Fruit fly (Drosophila melanogaster) whole organism, adult: ENCODE measurements around the gene CG15012.

Experiments used
- CG11617 ChIP-seq: fragments of 200-800 bp; sonication (Bioruptor generic); optimal IDR thresholded peaks from 2 replicates; lab custom pipeline; 2017; ENCODE audit warnings: mild to moderate bottlenecking, missing biosample characterization, missing genetic modification reagents, missing genetic modification characterization
- CG12768 ChIP-seq: fragments of 200-800 bp; sonication (Bioruptor generic); optimal IDR thresholded peaks from 2 replicates; lab custom pipeline; 2017; ENCODE audit warnings: missing biosample characterization, missing genetic modification characterization, mild to moderate bottlenecking, moderate library complexity, missing genetic modification reagents
- CG14711 ChIP-seq: fragments of 200-800 bp; sonication (Bioruptor generic); optimal IDR thresholded peaks from 2 replicates; lab custom pipeline; 2018; ENCODE audit warnings: missing biosample characterization, mild to moderate bottlenecking, missing genetic modification characterization, moderate library complexity
- CG1620 ChIP-seq: fragments of 200-800 bp; sonication (Bioruptor generic); optimal IDR thresholded peaks from 2 replicates; lab custom pipeline; 2016; ENCODE audit warnings: missing biosample characterization, missing genetic modification characterization
- CG33017 ChIP-seq: fragments of 200-800 bp; sonication (Bioruptor generic); optimal IDR thresholded peaks from 2 replicates; lab custom pipeline; 2018; ENCODE audit warnings: missing biosample characterization, mild to moderate bottlenecking, missing genetic modification characterization, moderate library complexity
- CG5204 ChIP-seq: fragments of 200-800 bp; sonication (Bioruptor generic); optimal IDR thresholded peaks from 2 replicates; lab custom pipeline; 2016; ENCODE audit warnings: missing biosample characterization, missing genetic modification characterization
- CG7045 ChIP-seq: fragments of 200-800 bp; sonication (Bioruptor generic); optimal IDR thresholded peaks from 2 replicates; lab custom pipeline; 2017; ENCODE audit warnings: missing biosample characterization, mild to moderate bottlenecking, missing genetic modification characterization
- CG7101 ChIP-seq: fragments of 200-800 bp; sonication (Bioruptor generic); optimal IDR thresholded peaks from 2 replicates; lab custom pipeline; 2018; ENCODE audit warnings: missing biosample characterization, mild to moderate bottlenecking, missing genetic modification characterization, moderate library complexity
- Clk ChIP-seq: fragments of 200-800 bp; sonication (Bioruptor generic); optimal IDR thresholded peaks from 2 replicates; lab custom pipeline; 2017; ENCODE audit warnings: missing biosample characterization, missing genetic modification characterization
- Crg-1 ChIP-seq: fragments of 200-800 bp; sonication (Bioruptor generic); optimal IDR thresholded peaks from 2 replicates; lab custom pipeline; 2016; ENCODE audit warnings: missing biosample characterization, missing genetic modification characterization
- Hr96 ChIP-seq: fragments of 200-800 bp; sonication (Bioruptor generic); optimal IDR thresholded peaks from 2 replicates; lab custom pipeline; 2016; ENCODE audit warnings: missing biosample characterization, missing genetic modification characterization
- Mnt ChIP-seq: fragments of 200-800 bp; sonication (Bioruptor generic); optimal IDR thresholded peaks from 2 replicates; lab custom pipeline; 2016; ENCODE audit warnings: missing biosample characterization, mild to moderate bottlenecking, missing genetic modification characterization
- bab1 ChIP-seq: fragments of 200-800 bp; sonication (Bioruptor generic); optimal IDR thresholded peaks from 3 replicates; lab custom pipeline; 2019; ENCODE audit warnings: missing biosample characterization, mild to moderate bottlenecking, missing genetic modification characterization, moderate library complexity
- cic ChIP-seq: fragments of 200-800 bp; sonication (Bioruptor generic); optimal IDR thresholded peaks from 2 replicates; lab custom pipeline; 2017; ENCODE audit warnings: missing biosample characterization, mild to moderate bottlenecking, missing genetic modification characterization, moderate library complexity
- cnc ChIP-seq, 2 experiments: fragments of >200 bp; optimal IDR thresholded peaks; 2 replicates each; lab custom pipeline; 2017
- kay ChIP-seq: fragments of 200-800 bp; sonication (Bioruptor generic); peaks from one replicate; lab custom pipeline; 2016; ENCODE audit warnings: missing biosample characterization, missing genetic modification characterization, borderline replicate concordance
- ovo ChIP-seq: fragments of 200-800 bp; sonication (Bioruptor generic); optimal IDR thresholded peaks from 2 replicates; lab custom pipeline; 2016; ENCODE audit warnings: missing biosample characterization, missing genetic modification characterization
- pad ChIP-seq: fragments of 200-800 bp; sonication (Bioruptor generic); optimal IDR thresholded peaks from 3 replicates; lab custom pipeline; 2017; ENCODE audit warnings: missing biosample characterization, missing genetic modification characterization, mild to moderate bottlenecking, moderate library complexity, missing genetic modification reagents
- tj ChIP-seq: fragments of 200-800 bp; sonication (Bioruptor generic); optimal IDR thresholded peaks from 3 replicates; lab custom pipeline; 2017; ENCODE audit warnings: missing biosample characterization, mild to moderate bottlenecking, missing genetic modification characterization, moderate library complexity
- toe ChIP-seq: fragments of 200-800 bp; sonication (Bioruptor generic); optimal IDR thresholded peaks from 2 replicates; lab custom pipeline; 2016; ENCODE audit warnings: missing biosample characterization, missing genetic modification characterization

CG15012 gene

dm6 chr3L:4292120-4292697 lies at the start of gene CG15012, which contains the start of gene Fdx2:
Gene CG15012 (minus strand): TSS chr3L:4292246.
Gene Fdx2 (plus strand): TSS chr3L:4292482.
- TF ChIP-seq cic (GFP tag; lab: Kevin White, UChicago) (no peak), pad (GFP tag; lab: Kevin White, UChicago) (peak; percentile 4), Clk (GFP tag; lab: Kevin White, UChicago) (no peak), CG11617 (GFP tag; lab: Kevin White, UChicago) (no peak), Hr96 (GFP tag; lab: Kevin White, UChicago) (no peak), tj (GFP tag; lab: Kevin White, UChicago) (peak; percentile 17), CG5204 (GFP tag; lab: Kevin White, UChicago) (no peak), toe (no peak), CG14711 (tag; lab: Kevin White, UChicago) (peak; percentile 100), Mnt (peak; percentile 73), CG33017 (tag; lab: Kevin White, UChicago) (no peak), cnc (optimal IDR thresholded peaks at IDR 0.05; lab: Kevin White, UChicago) (no peak), Crg-1 (GFP tag; lab: Kevin White, UChicago) (no peak), ovo (GFP tag; lab: Kevin White, UChicago) (no peak), kay (GFP tag; lab: Kevin White, UChicago) (no peak), bab1 (GFP tag; lab: Kevin White, UChicago) (peak; percentile 12), CG7045 (GFP tag; lab: Kevin White, UChicago) (no peak), CG12768 (GFP tag; lab: Kevin White, UChicago) (no peak), CG1620 (peak; percentile 24), CG7101 (tag; lab: Kevin White, UChicago) (peak; percentile 8)

DNA sequence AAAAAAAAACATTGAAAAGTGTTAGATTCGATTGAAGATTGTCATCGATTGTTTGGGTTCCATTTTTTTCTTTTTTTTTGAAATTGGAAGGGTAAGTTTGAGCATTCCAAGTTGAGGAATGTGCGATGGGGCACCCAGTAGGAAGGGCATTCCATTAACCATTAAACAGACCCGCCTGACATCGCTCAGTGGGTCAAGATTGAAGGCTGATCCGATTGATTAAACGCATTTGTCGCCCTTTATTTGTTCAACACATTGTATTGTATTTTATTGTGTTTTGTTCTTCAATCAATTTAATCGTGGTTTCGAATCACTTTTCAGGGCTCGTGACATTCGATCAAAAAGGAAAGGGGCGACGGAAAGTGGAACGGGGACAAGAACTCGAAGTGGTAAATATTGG lies 49.0 kb upstream of the CG15012 start:
- peak; percentile 11 for TF ChIP-seq kay (GFP tag; lab: Kevin White, UChicago)
- no peak for TF ChIP-seq Clk (GFP tag; lab: Kevin White, UChicago)
- no peak for TF ChIP-seq cnc (optimal IDR thresholded peaks at IDR 0.05; lab: Kevin White, UChicago)
- TF ChIP-seq bab1 (GFP tag; lab: Kevin White, UChicago) = no peak

dm6 chr3L:4340227-4340626 lies 48.2 kb upstream of the CG15012 start:
- TF ChIP-seq Crg-1 (GFP tag; lab: Kevin White, UChicago) (no peak), Mnt (no peak), CG1620 (no peak), CG5204 (GFP tag; lab: Kevin White, UChicago) (no peak), CG11617 (GFP tag; lab: Kevin White, UChicago) (no peak), Hr96 (GFP tag; lab: Kevin White, UChicago) (no peak), toe (no peak), CG7045 (GFP tag; lab: Kevin White, UChicago) (no peak), Clk (GFP tag; lab: Kevin White, UChicago) (no peak), ovo (GFP tag; lab: Kevin White, UChicago) (no peak), bab1 (GFP tag; lab: Kevin White, UChicago) (no peak), CG14711 (tag; lab: Kevin White, UChicago) (no peak), CG7101 (tag; lab: Kevin White, UChicago) (no peak), CG33017 (tag; lab: Kevin White, UChicago) (no peak)

- TF ChIP-seq CG14711 (tag; lab: Kevin White, UChicago) = no peak
- TF ChIP-seq CG5204 (GFP tag; lab: Kevin White, UChicago) = no peak
- TF ChIP-seq CG33017 (tag; lab: Kevin White, UChicago) = no peak
- TF ChIP-seq CG7101 (tag; lab: Kevin White, UChicago) = no peak
- no peak for TF ChIP-seq bab1 (GFP tag; lab: Kevin White, UChicago)
- no peak for TF ChIP-seq Crg-1 (GFP tag; lab: Kevin White, UChicago)
- TF ChIP-seq ovo (GFP tag; lab: Kevin White, UChicago) = no peak
- no peak for TF ChIP-seq Hr96 (GFP tag; lab: Kevin White, UChicago)
- TF ChIP-seq pad (GFP tag; lab: Kevin White, UChicago) = no peak
- no peak for TF ChIP-seq CG12768 (GFP tag; lab: Kevin White, UChicago)
- no peak for TF ChIP-seq CG7045 (GFP tag; lab: Kevin White, UChicago)
- no peak for TF ChIP-seq cnc (optimal IDR thresholded peaks at IDR 0.05; lab: Kevin White, UChicago)
- no peak for TF ChIP-seq Clk (GFP tag; lab: Kevin White, UChicago)
- TF ChIP-seq CG1620 = no peak
- no peak for TF ChIP-seq kay (GFP tag; lab: Kevin White, UChicago)
- TF ChIP-seq cic (GFP tag; lab: Kevin White, UChicago) = no peak
Measured at dm6 chr3L:4339525-4339924, 47.5 kb upstream of the CG15012 start.

DNA sequence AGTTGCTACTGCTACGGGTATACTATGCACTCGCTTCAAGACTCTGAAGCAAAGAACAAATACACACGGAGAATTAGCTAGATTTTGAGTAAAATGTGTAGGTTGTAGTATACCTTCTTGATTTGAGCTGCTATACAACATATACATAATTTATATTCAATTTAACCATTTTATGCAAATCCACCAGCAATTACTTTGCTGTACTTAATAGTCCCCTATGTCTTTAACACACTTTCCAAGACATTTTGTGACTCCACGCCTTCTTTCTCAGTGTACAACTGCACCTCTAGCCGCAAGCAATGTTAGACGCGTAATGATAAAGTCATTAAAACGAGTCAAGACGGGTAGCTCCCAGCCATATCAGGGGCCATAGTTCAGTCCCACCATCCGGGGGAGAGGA lies 44.5 kb upstream of the CG15012 start:
- no peak for TF ChIP-seq CG12768 (GFP tag; lab: Kevin White, UChicago)
- TF ChIP-seq tj (GFP tag; lab: Kevin White, UChicago) = no peak
- no peak for TF ChIP-seq toe
- no peak for TF ChIP-seq CG7101 (tag; lab: Kevin White, UChicago)
- no peak for TF ChIP-seq CG11617 (GFP tag; lab: Kevin White, UChicago)
- no peak for TF ChIP-seq CG33017 (tag; lab: Kevin White, UChicago)
- TF ChIP-seq Crg-1 (GFP tag; lab: Kevin White, UChicago) = no peak
- TF ChIP-seq CG5204 (GFP tag; lab: Kevin White, UChicago) = no peak
- no peak for TF ChIP-seq CG14711 (tag; lab: Kevin White, UChicago)
- no peak for TF ChIP-seq cic (GFP tag; lab: Kevin White, UChicago)
- no peak for TF ChIP-seq CG7045 (GFP tag; lab: Kevin White, UChicago)
- no peak for TF ChIP-seq CG1620
- no peak for TF ChIP-seq pad (GFP tag; lab: Kevin White, UChicago)
- TF ChIP-seq Clk (GFP tag; lab: Kevin White, UChicago) = no peak
- no peak for TF ChIP-seq Hr96 (GFP tag; lab: Kevin White, UChicago)
- TF ChIP-seq bab1 (GFP tag; lab: Kevin White, UChicago) = no peak
- no peak for TF ChIP-seq cnc (optimal IDR thresholded peaks at IDR 0.05; lab: Kevin White, UChicago)
- TF ChIP-seq ovo (GFP tag; lab: Kevin White, UChicago) = no peak
